Fruit fly (Drosophila melanogaster) whole organism, prepupa: ENCODE data around the gene Tep4.
A peak's percentile ranks its signal among the peaks of the same experiment; 100 is the strongest.

Experiments used
- Blimp-1 ChIP-seq: fragments of 200-800 bp; sonication (Bioruptor generic); optimal IDR thresholded peaks from 3 replicates; lab custom pipeline; 2017; ENCODE audit warnings: missing biosample characterization, missing genetic modification characterization, mild to moderate bottlenecking, moderate library complexity, missing genetic modification reagents
- CG10631 ChIP-seq: fragments of 200-800 bp; sonication (Bioruptor generic); optimal IDR thresholded peaks from 2 replicates; lab custom pipeline; 2016; ENCODE audit warnings: missing biosample characterization, missing genetic modification characterization
- CG10669 ChIP-seq: fragments of 200-800 bp; sonication (Bioruptor generic); optimal IDR thresholded peaks from 3 replicates; lab custom pipeline; 2018; ENCODE audit warnings: missing biosample characterization, mild to moderate bottlenecking, missing genetic modification characterization, moderate library complexity
- CG11294 ChIP-seq: fragments of 200-800 bp; sonication (Bioruptor generic); IDR thresholded peaks from 2 replicates; pipeline ENCODE4 v1.3.6; 2022; ENCODE audit warnings: missing biosample characterization, missing genetic modification characterization
- CG11762 ChIP-seq: fragments of 200-800 bp; sonication (Bioruptor generic); optimal IDR thresholded peaks from 3 replicates; lab custom pipeline; 2016; ENCODE audit warnings: missing biosample characterization, missing genetic modification characterization; ENCODE audit not compliant: insufficient read depth
- CG11902 ChIP-seq: fragments of 200-800 bp; sonication (Bioruptor generic); optimal IDR thresholded peaks from 3 replicates; lab custom pipeline; 2016; ENCODE audit warnings: missing biosample characterization, missing genetic modification characterization
- CG15336 ChIP-seq: fragments of 200-800 bp; sonication (Bioruptor generic); IDR thresholded peaks from 2 replicates; pipeline ENCODE4 v1.3.6; 2022; ENCODE audit warnings: missing biosample characterization, missing genetic modification characterization
- CG16779 ChIP-seq: fragments of 200-800 bp; sonication (Bioruptor generic); optimal IDR thresholded peaks from 3 replicates; lab custom pipeline; 2017; ENCODE audit warnings: missing biosample characterization, mild to moderate bottlenecking, missing genetic modification characterization
- CG3032 ChIP-seq: fragments of 200-800 bp; optimal IDR thresholded peaks from 2 replicates; lab custom pipeline; 2019; ENCODE audit warnings: missing biosample characterization, mild to moderate bottlenecking, missing genetic modification characterization, moderate library complexity
- CG32006 ChIP-seq: fragments of 200-800 bp; sonication (Bioruptor generic); optimal IDR thresholded peaks from 3 replicates; lab custom pipeline; 2017; ENCODE audit warnings: missing biosample characterization, mild to moderate bottlenecking, missing genetic modification characterization
- CG34406 ChIP-seq: fragments of 200-800 bp; sonication (Bioruptor generic); optimal IDR thresholded peaks from 3 replicates; lab custom pipeline; 2016; ENCODE audit warnings: missing biosample characterization, missing genetic modification characterization
- CG3919 ChIP-seq: fragments of 200-800 bp; sonication (Bioruptor generic); optimal IDR thresholded peaks from 3 replicates; lab custom pipeline; 2016; ENCODE audit warnings: missing biosample characterization, missing genetic modification characterization
- CG4318 ChIP-seq: fragments of 200-800 bp; sonication (Bioruptor generic); optimal IDR thresholded peaks from 3 replicates; lab custom pipeline; 2017; ENCODE audit warnings: missing biosample characterization, mild to moderate bottlenecking, missing genetic modification characterization
- CG6163 ChIP-seq: fragments of 200-800 bp; sonication (Bioruptor generic); IDR thresholded peaks from 3 replicates; pipeline ENCODE4 v1.3.6; 2022; ENCODE audit warnings: missing biosample characterization, missing genetic modification characterization
- CG6792 ChIP-seq: fragments of 200-800 bp; sonication (Bioruptor generic); optimal IDR thresholded peaks from 3 replicates; lab custom pipeline; 2016; ENCODE audit warnings: missing biosample characterization, missing genetic modification characterization
- CG6808 ChIP-seq: fragments of 200-800 bp; sonication (Bioruptor generic); optimal IDR thresholded peaks from 3 replicates; lab custom pipeline; 2017; ENCODE audit warnings: missing biosample characterization, missing genetic modification characterization, mild to moderate bottlenecking, moderate library complexity, missing genetic modification reagents
- CG6854 ChIP-seq: fragments of 200-800 bp; sonication (Bioruptor generic); optimal IDR thresholded peaks from 2 replicates; lab custom pipeline; 2017; ENCODE audit warnings: missing biosample characterization, mild to moderate bottlenecking, missing genetic modification characterization
- CG7368 ChIP-seq: fragments of 200-800 bp; sonication (Bioruptor generic); optimal IDR thresholded peaks from 3 replicates; lab custom pipeline; 2016; ENCODE audit warnings: missing biosample characterization, missing genetic modification characterization
- CG8319 ChIP-seq: fragments of 200-800 bp; sonication (Bioruptor generic); optimal IDR thresholded peaks from 3 replicates; lab custom pipeline; 2016; ENCODE audit warnings: missing biosample characterization, missing genetic modification characterization
- CG9139 ChIP-seq: fragments of 200-800 bp; sonication (Bioruptor generic); optimal IDR thresholded peaks from 3 replicates; lab custom pipeline; 2017; ENCODE audit warnings: missing biosample characterization, mild to moderate bottlenecking, missing genetic modification characterization
- Eip75B ChIP-seq: fragments of 200-800 bp; sonication (Bioruptor generic); optimal IDR thresholded peaks from 3 replicates; lab custom pipeline; 2016; ENCODE audit warnings: missing biosample characterization, missing genetic modification characterization
- Ets96B ChIP-seq: fragments of 200-800 bp; optimal IDR thresholded peaks from 2 replicates; lab custom pipeline; 2019; ENCODE audit warnings: missing biosample characterization, mild to moderate bottlenecking, missing genetic modification characterization, moderate library complexity
- Gug ChIP-seq: fragments of 200-800 bp; sonication (Bioruptor generic); IDR thresholded peaks from 2 replicates; pipeline ENCODE4 v1.3.6; 2022; ENCODE audit warnings: missing biosample characterization, missing genetic modification characterization
- Hr38 ChIP-seq: sonication (Bioruptor generic); optimal IDR thresholded peaks from 2 replicates; lab custom pipeline; 2016; ENCODE audit warnings: missing biosample characterization, missing genetic modification characterization
- Hr39 ChIP-seq: fragments of 200-800 bp; sonication (Bioruptor generic); optimal IDR thresholded peaks from 2 replicates; lab custom pipeline; 2016; ENCODE audit warnings: missing biosample characterization, missing genetic modification characterization
- Lpt ChIP-seq: fragments of 200-800 bp; sonication (Bioruptor generic); optimal IDR thresholded peaks from 3 replicates; lab custom pipeline; 2016; ENCODE audit warnings: missing biosample characterization, missing genetic modification characterization
- OdsH ChIP-seq: fragments of 200-800 bp; sonication (Bioruptor generic); optimal IDR thresholded peaks from 3 replicates; lab custom pipeline; 2016; ENCODE audit warnings: missing biosample characterization, missing genetic modification characterization
- Smox ChIP-seq: fragments of 200-800 bp; sonication (Bioruptor generic); optimal IDR thresholded peaks from 3 replicates; lab custom pipeline; 2016; ENCODE audit warnings: missing biosample characterization, missing genetic modification characterization
- Sox14 ChIP-seq: fragments of 200-800 bp; sonication (Bioruptor generic); optimal IDR thresholded peaks from 3 replicates; lab custom pipeline; 2016; ENCODE audit warnings: missing biosample characterization, missing genetic modification characterization
- Sox15 ChIP-seq: fragments of 200-800 bp; sonication (Bioruptor generic); optimal IDR thresholded peaks from 3 replicates; lab custom pipeline; 2016; ENCODE audit warnings: missing biosample characterization, missing genetic modification characterization
- achi ChIP-seq: fragments of 200-800 bp; sonication (Bioruptor generic); optimal IDR thresholded peaks from 3 replicates; lab custom pipeline; 2016; ENCODE audit warnings: missing biosample characterization, missing genetic modification characterization
- cyc ChIP-seq: fragments of 200-800 bp; sonication (Bioruptor generic); optimal IDR thresholded peaks from 3 replicates; lab custom pipeline; 2016; ENCODE audit warnings: missing biosample characterization, missing genetic modification characterization
- dsx ChIP-seq: fragments of 200-800 bp; optimal IDR thresholded peaks from 3 replicates; lab custom pipeline; 2019; ENCODE audit warnings: missing biosample characterization, mild to moderate bottlenecking, missing genetic modification characterization, moderate library complexity; ENCODE audit not compliant: poor library complexity, severe bottlenecking
- eg ChIP-seq: fragments of 200-800 bp; sonication (Bioruptor generic); IDR thresholded peaks from 3 replicates; pipeline ENCODE4 v1.3.6; 2022; ENCODE audit warnings: missing biosample characterization, missing genetic modification characterization
- esn ChIP-seq: fragments of 200-800 bp; sonication (Bioruptor generic); optimal IDR thresholded peaks from 2 replicates; lab custom pipeline; 2016; ENCODE audit warnings: missing biosample characterization, mild to moderate bottlenecking, missing genetic modification characterization, moderate library complexity
- fd85E ChIP-seq: fragments of 200-800 bp; sonication (Bioruptor generic); optimal IDR thresholded peaks from 3 replicates; lab custom pipeline; 2016; ENCODE audit warnings: missing biosample characterization, missing genetic modification characterization
- fkh ChIP-seq: fragments of 200-800 bp; sonication (Bioruptor generic); optimal IDR thresholded peaks from 3 replicates; lab custom pipeline; 2017; ENCODE audit warnings: missing biosample characterization, mild to moderate bottlenecking, missing genetic modification characterization, moderate library complexity
- lz ChIP-seq: fragments of 200-800 bp; sonication (Bioruptor generic); optimal IDR thresholded peaks from 3 replicates; lab custom pipeline; 2016; ENCODE audit warnings: missing biosample characterization, missing genetic modification characterization
- net ChIP-seq: fragments of 200-800 bp; sonication (Bioruptor generic); optimal IDR thresholded peaks from 3 replicates; lab custom pipeline; 2016; ENCODE audit warnings: missing biosample characterization, missing genetic modification characterization
- pdm3 ChIP-seq: fragments of 200-800 bp; sonication (Bioruptor generic); optimal IDR thresholded peaks from 3 replicates; lab custom pipeline; 2016; ENCODE audit warnings: missing biosample characterization, missing genetic modification characterization
- spab ChIP-seq: fragments of 200-800 bp; sonication (Bioruptor generic); optimal IDR thresholded peaks from 2 replicates; lab custom pipeline; 2017; ENCODE audit warnings: missing biosample characterization, mild to moderate bottlenecking, missing genetic modification characterization, missing genetic modification reagents
- ss ChIP-seq, 2 experiments: fragments of 200-800 bp; sonication (Bioruptor generic); optimal IDR thresholded peaks; 2 replicates in 1 of 2; 3 replicates in 1 of 2; lab custom pipeline; 2017 to 2018; ENCODE audit warnings: mild to moderate bottlenecking in 2 of 2, missing biosample characterization in 2 of 2, missing genetic modification characterization in 2 of 2, moderate library complexity in 1 of 2
- svp ChIP-seq: fragments of 200-800 bp; sonication (Bioruptor generic); peaks from one replicate; lab custom pipeline; 2016; ENCODE audit warnings: missing biosample characterization, missing genetic modification characterization
- vri ChIP-seq: fragments of 200-800 bp; sonication (Bioruptor generic); optimal IDR thresholded peaks from 3 replicates; lab custom pipeline; 2016; ENCODE audit warnings: missing biosample characterization, mild to moderate bottlenecking, missing genetic modification characterization

Gene Tep4

dm6 chr2L:19577187-19577765, 29.0 kb downstream of the Tep4 start, which contains the start of the genes spi and msb1l (continued):
- no peak for TF ChIP-seq svp (GFP tag; lab: Kevin White, UChicago)
- TF ChIP-seq Gug (GFP tag; lab: Robert Waterston, UW) = no peak
- TF ChIP-seq CG34406 (GFP tag; lab: Kevin White, UChicago) = no peak
- no peak for TF ChIP-seq CG6792 (GFP tag; lab: Kevin White, UChicago)
- TF ChIP-seq lz (GFP tag; lab: Kevin White, UChicago) = peak; percentile 33
- peak; percentile 42 for TF ChIP-seq pdm3 (GFP tag; lab: Kevin White, UChicago)
- TF ChIP-seq CG6854 (GFP tag; lab: Kevin White, UChicago) = no peak
- no peak for TF ChIP-seq CG9139 (GFP tag; lab: Kevin White, UChicago)

dm6 chr2L:19579995-19580578, 31.8 kb downstream of the Tep4 start, which contains the start of gene Pmvk:
Pmvk (minus strand) TSS chr2L:19580351.
- TF ChIP-seq Sox15 (no peak), CG32006 (GFP tag; lab: Kevin White, UChicago) (no peak), CG4318 (GFP tag; lab: Kevin White, UChicago) (no peak), fkh (GFP tag; lab: Kevin White, UChicago) (peak; percentile 88), CG15336 (GFP tag; lab: Robert Waterston, UW) (0 out of 2 replicates have a peak, but pooled peaks have one; percentile 14), Blimp-1 (peak; percentile 98), CG6854 (GFP tag; lab: Kevin White, UChicago) (peak; percentile 26)

- TF ChIP-seq CG10669 (no peak), CG11294 (peak; percentile 9; the same call in 1 of the 2 replicates), Ets96B (tag; lab: Kevin White, UChicago) (peak; percentile 12), Smox (peak; percentile 44), fd85E (GFP tag; lab: Kevin White, UChicago) (no peak), Gug (GFP tag; lab: Robert Waterston, UW) (no peak), CG32006 (GFP tag; lab: Kevin White, UChicago) (peak; percentile 30), CG16779 (tag; lab: Kevin White, UChicago) (no peak), Lpt (no peak), cyc (GFP tag; lab: Kevin White, UChicago) (peak; percentile 64), Sox14 (GFP tag; lab: Kevin White, UChicago) (peak; percentile 57), lz (GFP tag; lab: Kevin White, UChicago) (peak; percentile 51), OdsH (GFP tag; lab: Kevin White, UChicago) (peak; percentile 50), CG11902 (GFP tag; lab: Kevin White, UChicago) (peak; percentile 35), CG3032 (tag; lab: Kevin White, UChicago) (peak; percentile 36), esn (GFP tag; lab: Kevin White, UChicago) (peak; percentile 53), Hr39 (GFP tag; lab: Kevin White, UChicago) (peak; percentile 55), ss (GFP tag; optimal IDR thresholded peaks at IDR 0.05; lab: Kevin White, UChicago) (peak in 1 of 2 experiments; percentile 29), CG8319 (GFP tag; lab: Kevin White, UChicago) (peak; percentile 26), CG15336 (GFP tag; lab: Robert Waterston, UW) (no peak), eg (GFP tag; lab: Robert Waterston, UW) (0 out of 3 replicates have a peak, but pooled peaks have one; percentile 43), CG10631 (GFP tag; lab: Kevin White, UChicago) (peak; percentile 39), spab (GFP tag; lab: Kevin White, UChicago) (no peak), CG6808 (no peak), fkh (GFP tag; lab: Kevin White, UChicago) (no peak), Eip75B (GFP tag; lab: Kevin White, UChicago) (peak; percentile 40), CG7368 (GFP tag; lab: Kevin White, UChicago) (peak; percentile 37), CG6163 (peak; percentile 67; the same call in 1 of the 3 replicates), CG3919 (GFP tag; lab: Kevin White, UChicago) (peak; percentile 74), CG6792 (GFP tag; lab: Kevin White, UChicago) (no peak), CG11762 (GFP tag; lab: Kevin White, UChicago) (no peak), dsx (no peak), net (GFP tag; lab: Kevin White, UChicago) (peak; percentile 34), Hr38 (GFP tag; lab: Kevin White, UChicago) (no peak), svp (GFP tag; lab: Kevin White, UChicago) (no peak), achi (GFP tag; lab: Kevin White, UChicago) (peak; percentile 42), CG9139 (GFP tag; lab: Kevin White, UChicago) (no peak), vri (GFP tag; lab: Kevin White, UChicago) (no peak)
Observed at dm6 chr2L:19582185-19582584, 33.9 kb downstream of the Tep4 start, which contains the start of gene Hakai. Hakai (minus strand) TSS chr2L:19582474.
